Fruit fly (Drosophila melanogaster) whole organism: ENCODE measurements around the gene CG15740.

Source experiments
- Dll ChIP-seq: fragments of >200 bp; optimal IDR thresholded peaks from 2 replicates; lab custom pipeline; 2017
- EcR ChIP-seq, 2 experiments: fragments of >200 bp; optimal IDR thresholded peaks; 2 replicates each; lab custom pipeline; 2017; ENCODE audit warnings: missing biosample characterization in 2 of 2, missing genetic modification characterization in 2 of 2, missing genetic modification reagents in 2 of 2
- pan ChIP-seq: fragments of >200 bp; optimal IDR thresholded peaks from 2 replicates; lab custom pipeline; 2017
- psq ChIP-seq: fragments of >200 bp; optimal IDR thresholded peaks from 2 replicates; lab custom pipeline; 2017

DNA sequence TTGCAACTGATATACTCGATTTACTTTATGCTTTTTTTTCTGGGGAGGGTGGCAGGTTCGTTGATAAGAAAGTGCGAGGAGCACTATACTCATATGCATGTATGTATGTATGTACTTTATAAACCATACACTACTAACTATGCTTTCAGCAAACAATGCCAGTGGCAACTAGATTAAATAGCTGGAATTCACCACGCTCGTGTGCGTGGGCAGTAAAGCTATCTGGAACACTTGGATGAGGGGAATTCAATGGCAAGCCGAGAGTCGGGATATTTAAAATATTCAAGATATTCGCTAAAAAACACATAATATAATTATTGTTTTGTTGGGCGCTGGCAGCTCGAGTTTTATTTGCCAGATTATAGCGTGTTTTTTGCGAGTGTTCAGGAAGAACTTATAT is 11.0 kb upstream of the CG15740 start:
- TF ChIP-seq EcR (GFP tag; optimal IDR thresholded peaks at IDR 0.05; lab: Kevin White, UChicago) (no peak), psq (lab: Kevin White, UChicago) (no peak), Dll (no peak), pan (no peak)
